Fruit fly (Drosophila melanogaster) whole organism, embryonic: Measurements from ENCODE around the gene Faa.

Experiments used
- Aef1 ChIP-seq: fragments of 200-800 bp; sonication (Bioruptor generic); IDR thresholded peaks from 3 replicates; pipeline ENCODE4 v1.3.6; 2022; ENCODE audit warnings: missing biosample characterization, missing genetic modification characterization
- Blimp-1 ChIP-seq: fragments of 200-800 bp; sonication (Bioruptor generic); optimal IDR thresholded peaks from 3 replicates; lab custom pipeline; 2018; ENCODE audit warnings: missing biosample characterization, missing genetic modification characterization, mild to moderate bottlenecking, moderate library complexity, missing genetic modification reagents
- CG10462 ChIP-seq: fragments of 200-800 bp; sonication (Bioruptor generic); optimal IDR thresholded peaks from 2 replicates; lab custom pipeline; 2016; ENCODE audit warnings: missing biosample characterization, missing genetic modification characterization
- CG10979 ChIP-seq: fragments of 200-800 bp; sonication (Bioruptor generic); optimal IDR thresholded peaks from 2 replicates; lab custom pipeline; 2018; ENCODE audit warnings: missing biosample characterization, mild to moderate bottlenecking, missing genetic modification characterization, moderate library complexity
- CG11504 ChIP-seq: fragments of 200-800 bp; sonication (Bioruptor generic); optimal IDR thresholded peaks from 3 replicates; lab custom pipeline; 2019; ENCODE audit warnings: missing biosample characterization, mild to moderate bottlenecking, missing genetic modification characterization, moderate library complexity
- CG11723 ChIP-seq: fragments of 200-800 bp; sonication (Bioruptor generic); optimal IDR thresholded peaks from 2 replicates; lab custom pipeline; 2017; ENCODE audit warnings: missing biosample characterization, mild to moderate bottlenecking, missing genetic modification characterization
- CG12391 ChIP-seq: fragments of 200-800 bp; sonication (Bioruptor generic); optimal IDR thresholded peaks from 3 replicates; lab custom pipeline; 2018; ENCODE audit warnings: missing biosample characterization, mild to moderate bottlenecking, missing genetic modification characterization, moderate library complexity
- CG13424 ChIP-seq: fragments of 200-800 bp; sonication (Bioruptor generic); optimal IDR thresholded peaks from 2 replicates; lab custom pipeline; 2019; ENCODE audit warnings: missing biosample characterization, mild to moderate bottlenecking, missing genetic modification characterization, moderate library complexity
- CG14441 ChIP-seq: fragments of 200-800 bp; sonication (Bioruptor generic); IDR thresholded peaks from 2 replicates; pipeline ENCODE4 v1.3.6; 2022; ENCODE audit warnings: missing biosample characterization, missing genetic modification characterization
- CG15269 ChIP-seq: fragments of 200-800 bp; sonication (Bioruptor generic); optimal IDR thresholded peaks from 2 replicates; lab custom pipeline; 2018; ENCODE audit warnings: missing biosample characterization, mild to moderate bottlenecking, missing genetic modification characterization, moderate library complexity
- CG16779 ChIP-seq: fragments of 200-800 bp; sonication (Bioruptor generic); IDR thresholded peaks from 2 replicates; pipeline ENCODE4 v1.3.6; 2022; ENCODE audit warnings: missing biosample characterization, missing genetic modification characterization
- CG17361 ChIP-seq: fragments of 200-800 bp; sonication (Bioruptor generic); IDR thresholded peaks from 3 replicates; pipeline ENCODE4 v1.3.6; 2022; ENCODE audit warnings: missing biosample characterization, missing genetic modification characterization
- CG18262 ChIP-seq: fragments of 200-800 bp; optimal IDR thresholded peaks from 3 replicates; lab custom pipeline; 2019; ENCODE audit warnings: missing biosample characterization, mild to moderate bottlenecking, missing genetic modification characterization, moderate library complexity
- CG18599 ChIP-seq: fragments of 200-800 bp; sonication (Bioruptor generic); optimal IDR thresholded peaks from 3 replicates; lab custom pipeline; 2017; ENCODE audit warnings: missing biosample characterization, missing genetic modification characterization, mild to moderate bottlenecking, moderate library complexity, missing genetic modification reagents
- CG2678 ChIP-seq: fragments of 200-800 bp; sonication (Bioruptor generic); optimal IDR thresholded peaks from 3 replicates; lab custom pipeline; 2019; ENCODE audit warnings: missing biosample characterization, mild to moderate bottlenecking, missing genetic modification characterization, moderate library complexity
- CG2712 ChIP-seq: fragments of 200-800 bp; optimal IDR thresholded peaks from 3 replicates; lab custom pipeline; 2019; ENCODE audit warnings: missing biosample characterization, mild to moderate bottlenecking, missing genetic modification characterization, moderate library complexity
- CG30403 ChIP-seq: fragments of 200-800 bp; sonication (Bioruptor generic); optimal IDR thresholded peaks from 3 replicates; lab custom pipeline; 2016; ENCODE audit warnings: missing biosample characterization, missing genetic modification characterization
- CG30431 ChIP-seq: fragments of 200-800 bp; sonication (Bioruptor generic); optimal IDR thresholded peaks from 2 replicates; lab custom pipeline; 2017; ENCODE audit warnings: missing biosample characterization, missing genetic modification characterization
- CG31441 ChIP-seq: fragments of 200-800 bp; sonication (Bioruptor generic); IDR thresholded peaks from 2 replicates; pipeline ENCODE4 v1.3.6; 2022; ENCODE audit warnings: missing biosample characterization, missing genetic modification characterization
- CG5953 ChIP-seq: fragments of 200-800 bp; sonication (Bioruptor generic); IDR thresholded peaks from 2 replicates; pipeline ENCODE4 v1.3.6; 2022; ENCODE audit warnings: missing biosample characterization, missing genetic modification characterization
- CG6175 ChIP-seq: fragments of 200-800 bp; sonication (Bioruptor generic); IDR thresholded peaks from 3 replicates; pipeline ENCODE4 v1.3.6; 2022; ENCODE audit warnings: missing biosample characterization, missing genetic modification characterization
- CG7839 ChIP-seq: fragments of 200-800 bp; sonication (Bioruptor generic); optimal IDR thresholded peaks from 3 replicates; lab custom pipeline; 2018; ENCODE audit warnings: missing biosample characterization, mild to moderate bottlenecking, missing genetic modification characterization, moderate library complexity
- CG9437 ChIP-seq: fragments of 200-800 bp; sonication (Bioruptor generic); optimal IDR thresholded peaks from 2 replicates; lab custom pipeline; 2018; ENCODE audit warnings: missing biosample characterization, mild to moderate bottlenecking, missing genetic modification characterization
- CoRest ChIP-seq: fragments of 200-800 bp; sonication (Bioruptor generic); optimal IDR thresholded peaks from 3 replicates; lab custom pipeline; 2018; ENCODE audit warnings: missing biosample characterization, mild to moderate bottlenecking, missing genetic modification characterization, moderate library complexity
- D19B ChIP-seq: fragments of 200-800 bp; sonication (Bioruptor generic); optimal IDR thresholded peaks from 2 replicates; lab custom pipeline; 2017; ENCODE audit warnings: missing biosample characterization, mild to moderate bottlenecking, missing genetic modification characterization
- ERR ChIP-seq: fragments of 200-800 bp; sonication (Bioruptor generic); optimal IDR thresholded peaks from 2 replicates; lab custom pipeline; 2016; ENCODE audit warnings: missing biosample characterization, missing genetic modification characterization
- H2.0 ChIP-seq: fragments of 200-800 bp; sonication (Bioruptor generic); IDR thresholded peaks from 2 replicates; pipeline ENCODE4 v1.3.6; 2022; ENCODE audit warnings: missing biosample characterization, missing genetic modification characterization
- Hr51 ChIP-seq, 2 experiments: fragments of 200-800 bp; sonication (Bioruptor generic); optimal IDR thresholded peaks; 2 replicates in 1 of 2; 3 replicates in 1 of 2; lab custom pipeline; 2016 to 2018; ENCODE audit warnings: missing biosample characterization in 2 of 2, missing genetic modification characterization in 2 of 2, mild to moderate bottlenecking in 1 of 2, moderate library complexity in 1 of 2
- Oli ChIP-seq: fragments of 200-800 bp; sonication (Bioruptor generic); optimal IDR thresholded peaks from 2 replicates; lab custom pipeline; 2018; ENCODE audit warnings: missing biosample characterization, mild to moderate bottlenecking, missing genetic modification characterization, moderate library complexity
- Optix ChIP-seq: fragments of 200-800 bp; sonication (Bioruptor generic); IDR thresholded peaks from 3 replicates; pipeline ENCODE4 v1.3.6; 2022; ENCODE audit warnings: missing biosample characterization, missing genetic modification characterization
- Sox102F ChIP-seq: fragments of 200-800 bp; sonication (Bioruptor generic); optimal IDR thresholded peaks from 2 replicates; lab custom pipeline; 2018; ENCODE audit warnings: missing biosample characterization, mild to moderate bottlenecking, missing genetic modification characterization, moderate library complexity
- Ssrp ChIP-seq: fragments of 200-800 bp; sonication (Bioruptor generic); optimal IDR thresholded peaks from 2 replicates; lab custom pipeline; 2018; ENCODE audit warnings: missing biosample characterization, mild to moderate bottlenecking, missing genetic modification characterization, moderate library complexity
- Xbp1 ChIP-seq: fragments of 200-800 bp; sonication (Bioruptor generic); optimal IDR thresholded peaks from 3 replicates; lab custom pipeline; 2016; ENCODE audit warnings: missing biosample characterization, mild to moderate bottlenecking, missing genetic modification characterization
- Xrp1 ChIP-seq: fragments of 200-800 bp; sonication (Bioruptor generic); IDR thresholded peaks from 2 replicates; pipeline ENCODE4 v1.3.6; 2022; ENCODE audit warnings: missing biosample characterization, missing genetic modification characterization
- bsh ChIP-seq, 2 experiments: fragments of 200-800 bp; sonication (Bioruptor generic); optimal IDR thresholded peaks; 2 replicates each; lab custom pipeline; 2017 to 2018; ENCODE audit warnings: mild to moderate bottlenecking in 2 of 2, missing biosample characterization in 2 of 2, missing genetic modification characterization in 2 of 2, moderate library complexity in 1 of 2
- chn ChIP-seq: fragments of 200-800 bp; sonication (Bioruptor generic); optimal IDR thresholded peaks from 2 replicates; lab custom pipeline; 2016; ENCODE audit warnings: missing biosample characterization, missing genetic modification characterization
- dmrt11E ChIP-seq: fragments of 200-800 bp; sonication (Bioruptor generic); optimal IDR thresholded peaks from 3 replicates; lab custom pipeline; 2018; ENCODE audit warnings: missing biosample characterization, mild to moderate bottlenecking, missing genetic modification characterization, moderate library complexity
- dmrt99B ChIP-seq: fragments of 200-800 bp; sonication (Bioruptor generic); optimal IDR thresholded peaks from 2 replicates; lab custom pipeline; 2018; ENCODE audit warnings: missing biosample characterization, mild to moderate bottlenecking, missing genetic modification characterization, moderate library complexity
- exex ChIP-seq: fragments of 200-800 bp; sonication (Bioruptor generic); optimal IDR thresholded peaks from 4 replicates; lab custom pipeline; 2018; ENCODE audit warnings: missing biosample characterization, mild to moderate bottlenecking, missing genetic modification characterization, moderate library complexity
- gem ChIP-seq: fragments of 200-800 bp; sonication (Bioruptor generic); optimal IDR thresholded peaks from 2 replicates; lab custom pipeline; 2019; ENCODE audit warnings: missing biosample characterization, mild to moderate bottlenecking, missing genetic modification characterization, moderate library complexity
- grau ChIP-seq: fragments of 200-800 bp; optimal IDR thresholded peaks from 3 replicates; lab custom pipeline; 2019; ENCODE audit warnings: missing biosample characterization, mild to moderate bottlenecking, missing genetic modification characterization, moderate library complexity
- gt ChIP-seq: fragments of 200-800 bp; sonication (Bioruptor generic); IDR thresholded peaks from 2 replicates; pipeline ENCODE4 v1.3.6; 2022; ENCODE audit warnings: missing biosample characterization, missing genetic modification characterization
- hkb ChIP-seq, 2 experiments: fragments of 200-800 bp in 1 of 2; fragments of >200 bp in 1 of 2; sonication (Bioruptor generic) in 1 of 2; IDR thresholded peaks in 1 of 2; optimal IDR thresholded peaks in 1 of 2; 2 replicates each; pipeline versions ENCODE4 v1.3.6 to Lab custom; 2017 to 2022; ENCODE audit warnings: missing biosample characterization in 1 of 2, missing genetic modification characterization in 1 of 2
- lmd ChIP-seq: fragments of 200-800 bp; sonication (Bioruptor generic); IDR thresholded peaks from 2 replicates; pipeline ENCODE4 v1.3.6; 2022; ENCODE audit warnings: missing biosample characterization, missing genetic modification characterization
- phol ChIP-seq: fragments of 200-800 bp; sonication (Bioruptor generic); optimal IDR thresholded peaks from 3 replicates; lab custom pipeline; 2018; ENCODE audit warnings: missing biosample characterization, mild to moderate bottlenecking, missing genetic modification characterization, moderate library complexity
- row ChIP-seq: fragments of 200-800 bp; sonication (Bioruptor generic); IDR thresholded peaks from 3 replicates; pipeline ENCODE4 v1.3.6; 2022; ENCODE audit warnings: missing biosample characterization, missing genetic modification characterization
- tgo ChIP-seq: fragments of 200-800 bp; sonication (Bioruptor generic); IDR thresholded peaks from 3 replicates; pipeline ENCODE4 v1.3.6; 2022; ENCODE audit warnings: missing biosample characterization, missing genetic modification characterization
- unpg ChIP-seq: fragments of 200-800 bp; sonication (Bioruptor generic); optimal IDR thresholded peaks from 3 replicates; lab custom pipeline; 2018; ENCODE audit warnings: missing biosample characterization, mild to moderate bottlenecking, missing genetic modification characterization, moderate library complexity

The Faa gene

dm6 chr3L:4055438-4055962, 18.3 kb downstream of the Faa start:
- TF ChIP-seq CG6175, result no peak
- TF ChIP-seq CG18599, result no peak
- no peak for TF ChIP-seq CG5953
- no peak for TF ChIP-seq CG14441 (GFP tag; lab: Robert Waterston, UW)
- no peak for TF ChIP-seq chn (GFP tag; lab: Kevin White, UChicago)
- no peak for TF ChIP-seq CG10462 (GFP tag; lab: Kevin White, UChicago)
- no peak for TF ChIP-seq H2.0 (GFP tag; lab: Robert Waterston, UW)
- no peak for TF ChIP-seq CG30431 (GFP tag; lab: Kevin White, UChicago)

dm6 chr3L:4049082-4049481, 24.7 kb downstream of the Faa start:
- TF ChIP-seq Hr51 (GFP tag; optimal IDR thresholded peaks at IDR 0.05; lab: Kevin White, UChicago), result peak in 1 of 2 experiments; percentile 48
- TF ChIP-seq CG2712 (tag; lab: Kevin White, UChicago), result peak; percentile 37
- peak; percentile 25 for TF ChIP-seq grau (tag; lab: Kevin White, UChicago)
- no peak for TF ChIP-seq CG11723 (GFP tag; lab: Kevin White, UChicago)
- peak; percentile 44 for TF ChIP-seq gem (tag; lab: Kevin White, UChicago)
- peak; percentile 6 for TF ChIP-seq Xbp1 (GFP tag; lab: Kevin White, UChicago)
- TF ChIP-seq Optix (GFP tag; lab: Robert Waterston, UW), result no peak
- TF ChIP-seq Ssrp (tag; lab: Kevin White, UChicago), result peak; percentile 22
- no peak for TF ChIP-seq CG16779 (GFP tag; lab: Robert Waterston, UW)
- TF ChIP-seq CG11504, result peak; percentile 54
- peak; percentile 51 for TF ChIP-seq dmrt99B (tag; lab: Kevin White, UChicago)
- TF ChIP-seq phol (tag; lab: Kevin White, UChicago), result peak; percentile 2
- no peak for TF ChIP-seq exex (tag; lab: Kevin White, UChicago)
- peak; percentile 13 for TF ChIP-seq D19B
- peak; percentile 12 for TF ChIP-seq CG7839
- TF ChIP-seq CG10979 (tag; lab: Kevin White, UChicago), result peak; percentile 15
- TF ChIP-seq unpg, result peak; percentile 7
- TF ChIP-seq CG17361 (GFP tag; lab: Robert Waterston, UW), result 0 out of 3 replicates have a peak, but pooled peaks have one; percentile 34
- TF ChIP-seq CG9437, result peak; percentile 7
- TF ChIP-seq dmrt11E, result no peak
- TF ChIP-seq CG12391 (tag; lab: Kevin White, UChicago), result peak; percentile 13
- no peak for TF ChIP-seq ERR (GFP tag; lab: Kevin White, UChicago)
- peak; percentile 42; the same call in 1 of the 2 replicates for TF ChIP-seq CG31441
- no peak for TF ChIP-seq gt
- TF ChIP-seq Aef1 (GFP tag; lab: Robert Waterston, UW), result no peak
- TF ChIP-seq CG2678, result peak; percentile 36
- peak; percentile 35 for TF ChIP-seq Oli (tag; lab: Kevin White, UChicago)
- peak; percentile 30 for TF ChIP-seq CG18262 (tag; lab: Kevin White, UChicago)
- peak; percentile 48 for TF ChIP-seq Sox102F (GFP tag; lab: Kevin White, UChicago)
- TF ChIP-seq CG13424 (tag; lab: Kevin White, UChicago), result peak; percentile 11
- no peak for TF ChIP-seq hkb (optimal IDR thresholded peaks at IDR 0.05; lab: Kevin White, UChicago)
- peak; percentile 38; the same call in 1 of the 2 replicates for TF ChIP-seq hkb (GFP tag; IDR thresholded peaks at IDR 0.05; lab: Robert Waterston, UW)
- 0 out of 2 replicates have a peak, but pooled peaks have one; percentile 21 for TF ChIP-seq lmd (GFP tag; lab: Robert Waterston, UW)
- TF ChIP-seq tgo (GFP tag; lab: Robert Waterston, UW), result no peak
- peak; percentile 46 for TF ChIP-seq CG15269
- peak; percentile 18 for TF ChIP-seq CoRest
- peak; percentile 14 for TF ChIP-seq Blimp-1 (GFP tag; lab: Kevin White, UChicago)
- TF ChIP-seq row (GFP tag; lab: Robert Waterston, UW), result peak; percentile 65
- TF ChIP-seq CG30403 (GFP tag; lab: Kevin White, UChicago), result peak; percentile 11
- TF ChIP-seq bsh (GFP tag; optimal IDR thresholded peaks at IDR 0.05; lab: Kevin White, UChicago), result peak in 1 of 2 experiments; percentile 18
- TF ChIP-seq Xrp1, result peak; percentile 34; the same call in 1 of the 2 replicates
